Fruit fly (Drosophila melanogaster) whole organism, wandering third instar larva: ENCODE measurements around the gene Irp-1A.

Source experiments
- Abd-B ChIP-seq: fragments of >200 bp; optimal IDR thresholded peaks from 2 replicates; lab custom pipeline; 2017; ENCODE audit warnings: missing biosample characterization, missing genetic modification characterization
- Dif ChIP-seq: fragments of 200-275, 200-300 bp; sonication (Bioruptor generic); optimal IDR thresholded peaks from 2 replicates; lab custom pipeline; 2018; ENCODE audit warnings: missing biosample characterization, missing genetic modification characterization; ENCODE audit not compliant: partially characterized antibody
- GATAd ChIP-seq: sonication (Bioruptor generic); optimal IDR thresholded peaks from 2 replicates; lab custom pipeline; 2016; ENCODE audit warnings: missing biosample characterization, missing genetic modification characterization
- brk ChIP-seq: fragments of 200-800 bp; sonication (Bioruptor generic); optimal IDR thresholded peaks from 2 replicates; lab custom pipeline; 2016; ENCODE audit warnings: missing biosample characterization, mild to moderate bottlenecking, missing genetic modification characterization
- fru ChIP-seq: fragments of 200-800 bp; sonication (Bioruptor generic); optimal IDR thresholded peaks from 3 replicates; lab custom pipeline; 2016; ENCODE audit warnings: missing biosample characterization, mild to moderate bottlenecking, missing genetic modification characterization
- h ChIP-seq: fragments of 200-800 bp; sonication (Bioruptor generic); optimal IDR thresholded peaks from 3 replicates; lab custom pipeline; 2016; ENCODE audit warnings: missing biosample characterization, mild to moderate bottlenecking, missing genetic modification characterization
- jim ChIP-seq: fragments of 175-275, 200-325 bp; sonication (Bioruptor generic); optimal IDR thresholded peaks from 2 replicates; lab custom pipeline; 2016; ENCODE audit warnings: missing biosample characterization, mild to moderate bottlenecking, missing genetic modification characterization
- psq ChIP-seq: fragments of 200-800 bp; sonication (Bioruptor generic); optimal IDR thresholded peaks from 3 replicates; lab custom pipeline; 2017; ENCODE audit warnings: missing biosample characterization, mild to moderate bottlenecking, missing genetic modification characterization, moderate library complexity
- sv ChIP-seq: fragments of 200-800 bp; sonication (Bioruptor generic); optimal IDR thresholded peaks from 3 replicates; lab custom pipeline; 2016; ENCODE audit warnings: missing biosample characterization, missing genetic modification characterization
- usp ChIP-seq: fragments of >200 bp; optimal IDR thresholded peaks from 2 replicates; lab custom pipeline; 2017; ENCODE audit warnings: missing biosample characterization, missing genetic modification characterization

dm6 chr3R:22753600-22753894, 29.2 kb upstream of the Irp-1A start:
- no peak for TF ChIP-seq Abd-B (GFP tag; lab: Kevin White, UChicago)
- TF ChIP-seq usp (GFP tag; lab: Kevin White, UChicago), result no peak
- TF ChIP-seq psq (GFP tag; lab: Kevin White, UChicago), result no peak
- no peak for TF ChIP-seq h (GFP tag; lab: Kevin White, UChicago)
- no peak for TF ChIP-seq sv
- TF ChIP-seq GATAd (GFP tag; lab: Kevin White, UChicago), result no peak
- TF ChIP-seq brk, result no peak
- TF ChIP-seq jim (GFP tag; lab: Kevin White, UChicago), result no peak
- no peak for TF ChIP-seq fru (GFP tag; lab: Kevin White, UChicago)
- TF ChIP-seq Dif (GFP tag; lab: Kevin White, UChicago), result no peak
